Worm (Caenorhabditis elegans) whole organism, L2 larva: ENCODE data around the gene tag-290.

ENCODE experiments used
- mab-5 ChIP-seq: fragments of 150-350 bp; optimal IDR thresholded peaks from 2 replicates; lab custom pipeline; 2014; ENCODE audit warnings: missing biosample characterization, missing genetic modification characterization
- nhr-10 ChIP-seq: sonication (generic microtip); optimal IDR thresholded peaks from 2 replicates; lab custom pipeline; 2017; ENCODE audit warnings: missing biosample characterization, missing genetic modification characterization
- nhr-12 ChIP-seq: fragments of 150-350 bp; optimal IDR thresholded peaks from 2 replicates; lab custom pipeline; 2014; ENCODE audit warnings: missing biosample characterization, missing genetic modification characterization
- nhr-77 ChIP-seq: fragments of 150-350 bp; optimal IDR thresholded peaks from 2 replicates; lab custom pipeline; 2014; ENCODE audit warnings: missing biosample characterization, missing genetic modification characterization
- unc-62 ChIP-seq: fragments of 150-350 bp; optimal IDR thresholded peaks from 2 replicates; lab custom pipeline; 2014; ENCODE audit warnings: missing biosample characterization, missing genetic modification reagents, missing genetic modification characterization
- ztf-4 ChIP-seq: fragments of 150-350 bp; optimal IDR thresholded peaks from 2 replicates; lab custom pipeline; 2014; ENCODE audit warnings: missing biosample characterization, missing genetic modification characterization

ce11 chrV:11615948-11616681, 3.0 kb downstream of the tag-290 start, which contains the start of gene nlp-24:
- TF ChIP-seq ztf-4 (tag; lab: Kevin White, UChicago) (no peak), nhr-10 (tag; lab: Kevin White, UChicago) (no peak), unc-62 (GFP tag; lab: Kevin White, UChicago) (no peak), nhr-77 (tag; lab: Kevin White, UChicago) (no peak), mab-5 (no peak), nhr-12 (tag; lab: Kevin White, UChicago) (no peak)
